Worm (Caenorhabditis elegans): ENCODE measurements around the gene srv-21.

The srv-21 gene

DNA sequence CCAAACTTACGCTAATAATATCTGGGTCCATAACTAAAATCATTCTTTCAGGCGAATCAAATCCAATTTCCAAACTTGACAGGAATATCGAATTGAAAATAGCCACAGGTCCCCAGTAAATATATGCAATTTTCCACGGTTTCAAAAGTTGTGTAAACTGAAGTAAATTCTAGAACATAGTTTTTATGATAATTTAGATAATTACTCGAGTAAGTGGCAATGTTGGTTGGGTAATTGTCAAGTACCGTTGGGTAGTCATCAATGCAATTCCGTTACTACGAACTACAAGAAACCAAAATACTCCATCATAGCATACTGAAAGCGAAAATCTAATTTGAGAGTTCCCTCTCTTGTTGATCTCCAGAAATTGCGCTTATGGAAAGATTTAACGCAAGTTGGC lies 7.8 kb downstream of the srv-21 start (continued):
- no peak for TF ChIP-seq atf-7 (tag; optimal IDR thresholded peaks at IDR 0.05)
- TF ChIP-seq fkh-3 (tag; optimal IDR thresholded peaks at IDR 0.05): no peak
- TF ChIP-seq Y95B8A.8 (GFP tag; IDR thresholded peaks at IDR 0.05): no peak
- no peak for TF ChIP-seq mcd-1 (GFP tag; IDR thresholded peaks at IDR 0.05)
- TF ChIP-seq tlf-1 (GFP tag; optimal IDR thresholded peaks at IDR 0.05): no peak

DNA sequence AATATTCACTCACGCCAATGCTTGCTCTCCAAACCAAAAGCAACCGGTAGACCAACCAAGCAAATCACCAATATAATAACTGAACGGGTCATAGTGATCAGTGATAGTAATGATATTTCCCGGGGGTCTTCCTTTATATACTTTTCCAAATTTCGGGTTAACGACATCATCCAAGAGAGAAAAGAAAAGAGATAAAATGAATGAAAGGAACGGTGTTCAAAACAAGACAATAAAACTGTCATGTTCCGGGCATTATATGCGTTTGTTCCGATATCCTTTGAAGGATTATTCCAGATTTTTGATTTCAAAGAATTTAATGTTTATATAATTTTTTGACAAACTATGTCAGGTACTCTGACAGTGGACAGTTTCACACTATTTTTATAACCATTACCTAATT lies 10.0 kb downstream of the srv-21 start, which contains the start of gene C06E7.88:
Gene C06E7.88 (minus strand): TSS at position 101 of the 400 bp plus-strand sequence.
- TF ChIP-seq dox-1 (GFP tag; IDR thresholded peaks at IDR 0.05) (no peak), nhr-80 (tag; optimal IDR thresholded peaks at IDR 0.05) (no peak), pbrm-1 (GFP tag; IDR thresholded peaks at IDR 0.05) (no peak), let-607 (tag; optimal IDR thresholded peaks at IDR 0.05) (no peak), dpff-1 (tag; optimal IDR thresholded peaks at IDR 0.05) (no peak), ZK185.1 (tag; optimal IDR thresholded peaks at IDR 0.05; ENCODE audit: poor library complexity, severe bottlenecking) (no peak), hrde-1 (tag; optimal IDR thresholded peaks at IDR 0.05; ENCODE audit: borderline replicate concordance) (no peak), madf-8 (GFP tag; conservative IDR thresholded peaks at IDR 0.05) (no peak), ztf-22 (GFP tag; optimal IDR thresholded peaks at IDR 0.05) (no peak), aptf-3 (GFP tag; IDR thresholded peaks at IDR 0.05) (no peak), snpc-1.3 (tag; optimal IDR thresholded peaks at IDR 0.05; ENCODE audit: insufficient read depth) (no peak), madf-6 (GFP tag; IDR thresholded peaks at IDR 0.05) (no peak), F57A8.1 (GFP tag; optimal IDR thresholded peaks at IDR 0.05) (no peak), attf-5 (GFP tag; optimal IDR thresholded peaks at IDR 0.05) (no peak), somi-1 (GFP tag; optimal IDR thresholded peaks at IDR 0.05) (no peak), ceh-100 (GFP tag; IDR thresholded peaks at IDR 0.05) (no peak), Y67H2A.10 (GFP tag; conservative IDR thresholded peaks at IDR 0.05) (no peak), unc-130 (GFP tag; optimal IDR thresholded peaks at IDR 0.05) (no peak)

DNA sequence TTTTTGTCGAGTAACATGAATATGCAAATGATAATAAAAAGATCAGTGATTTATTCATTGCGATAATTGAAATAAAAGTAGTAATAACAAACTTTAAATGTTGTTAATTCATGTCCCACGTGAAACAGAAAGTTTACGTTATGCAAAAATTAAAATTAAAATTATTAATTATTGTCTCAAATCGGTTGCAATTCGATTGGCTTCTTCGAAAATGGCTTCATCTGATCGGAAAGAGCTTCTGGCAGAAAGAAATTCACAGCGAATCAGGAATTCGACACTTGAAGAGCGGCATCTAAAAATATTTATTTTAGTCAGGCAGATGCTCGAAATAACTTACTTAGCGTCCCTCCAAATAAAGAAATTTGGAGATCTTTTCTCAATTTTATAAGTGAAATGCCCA lies 11.3 kb downstream of the srv-21 start, which contains the start of gene spe-27:
Gene spe-27 (minus strand): TSS at position 101 of the 400 bp plus-strand sequence.
- TF ChIP-seq rec-8 (tag; optimal IDR thresholded peaks at IDR 0.05): no peak
- no peak for TF ChIP-seq efl-1 (GFP tag; optimal IDR thresholded peaks at IDR 0.05)
- no peak for TF ChIP-seq lsl-1 (GFP tag; optimal IDR thresholded peaks at IDR 0.05)
- no peak for TF ChIP-seq ceh-58 (GFP tag; IDR thresholded peaks at IDR 0.05)
- TF ChIP-seq hlh-26 (GFP tag; conservative IDR thresholded peaks at IDR 0.05): no peak
- TF ChIP-seq ztf-3 (GFP tag; optimal IDR thresholded peaks at IDR 0.05): no peak
- TF ChIP-seq hlh-12 (tag; optimal IDR thresholded peaks at IDR 0.05): no peak
- TF ChIP-seq snpc-1.1 (tag; optimal IDR thresholded peaks at IDR 0.05; ENCODE audit: insufficient read depth): no peak

DNA sequence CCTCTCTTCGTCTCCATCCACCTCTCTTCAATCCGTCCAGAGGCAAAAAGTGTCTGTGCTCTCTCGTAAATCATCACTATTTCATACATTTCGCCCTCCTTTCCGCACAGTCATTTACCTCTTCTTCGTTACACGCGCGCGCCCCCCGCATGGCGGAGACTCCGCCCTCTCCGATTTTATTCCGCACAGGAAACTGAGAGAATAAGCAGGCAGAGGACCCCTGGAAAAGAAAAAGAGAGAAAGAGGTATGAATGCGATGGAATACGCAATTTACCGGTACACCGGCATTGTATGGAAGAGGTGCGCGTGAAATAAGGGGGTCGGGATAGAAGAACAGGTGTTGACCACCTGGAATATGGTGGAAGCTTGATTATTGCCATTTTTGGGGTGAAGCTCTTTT lies 16.4 kb downstream of the srv-21 start:
- TF ChIP-seq ceh-100 (GFP tag; IDR thresholded peaks at IDR 0.05): no peak
- no peak for TF ChIP-seq nhr-27 (tag; optimal IDR thresholded peaks at IDR 0.05)
- TF ChIP-seq nhr-90 (tag; optimal IDR thresholded peaks at IDR 0.05): no peak
- no peak for TF ChIP-seq zim-3 (tag; optimal IDR thresholded peaks at IDR 0.05)
- no peak for TF ChIP-seq hmg-20 (GFP tag; IDR thresholded peaks at IDR 0.05)
- no peak for TF ChIP-seq ekl-4 (GFP tag; IDR thresholded peaks at IDR 0.05)
- TF ChIP-seq ztf-22 (GFP tag; optimal IDR thresholded peaks at IDR 0.05): no peak
- no peak for TF ChIP-seq F52B5.7 (tag; optimal IDR thresholded peaks at IDR 0.05)
- no peak for TF ChIP-seq madf-3 (GFP tag; IDR thresholded peaks at IDR 0.05)
- TF ChIP-seq B0035.1 (tag; optimal IDR thresholded peaks at IDR 0.05): no peak
- TF ChIP-seq lsl-1 (GFP tag; optimal IDR thresholded peaks at IDR 0.05): no peak
- TF ChIP-seq repo-1 (tag; optimal IDR thresholded peaks at IDR 0.05): no peak
- no peak for TF ChIP-seq Y53F4B.3 (GFP tag; IDR thresholded peaks at IDR 0.05)
- no peak for TF ChIP-seq K12H6.12 (tag; optimal IDR thresholded peaks at IDR 0.05)
- TF ChIP-seq mcd-1 (GFP tag; IDR thresholded peaks at IDR 0.05): no peak
- no peak for TF ChIP-seq ztf-25 (GFP tag; IDR thresholded peaks at IDR 0.05)
- no peak for TF ChIP-seq F23B12.7 (tag; optimal IDR thresholded peaks at IDR 0.05; ENCODE audit: insufficient read depth)
- TF ChIP-seq snpc-3.4 (tag; optimal IDR thresholded peaks at IDR 0.05): no peak

All from whole organism, young adult.